Worm (Caenorhabditis elegans) whole organism, young adult: Measurements from ENCODE around the gene B0524.5.

Source experiments
- B0261.1 ChIP-seq: sonication (generic microtip); optimal IDR thresholded peaks from 2 replicates; lab custom pipeline; 2016; ENCODE audit warnings: mild to moderate bottlenecking, missing genetic modification characterization, moderate library complexity, missing compliant biosample characterization
- F33H1.4 ChIP-seq: fragments of 200-800 bp; sonication (Bioruptor generic); IDR thresholded peaks from 2 replicates; pipeline ENCODE4 v1.3.6; 2022; ENCODE audit warnings: missing genetic modification reagents, missing genetic modification characterization, missing compliant biosample characterization
- F57C9.4 ChIP-seq: sonication (generic microtip); optimal IDR thresholded peaks from 2 replicates; lab custom pipeline; 2017; ENCODE audit warnings: mild to moderate bottlenecking, missing genetic modification characterization, missing compliant biosample characterization
- K11D2.4 ChIP-seq: fragments of 200-800 bp; sonication (Bioruptor generic); IDR thresholded peaks from 2 replicates; pipeline ENCODE4 v1.3.6; 2022; ENCODE audit warnings: missing genetic modification reagents, missing genetic modification characterization, missing compliant biosample characterization
- K12H6.12 ChIP-seq: fragments of 200-800 bp; sonication (Bioruptor generic); optimal IDR thresholded peaks from 2 replicates; lab custom pipeline; 2018; ENCODE audit warnings: mild to moderate bottlenecking, missing genetic modification characterization, missing compliant biosample characterization
- Y67H2A.10 ChIP-seq: fragments of 200-800 bp; sonication (Bioruptor generic); conservative IDR thresholded peaks from 2 replicates; pipeline ENCODE4 v1.3.6; 2022; ENCODE audit warnings: missing genetic modification reagents, missing genetic modification characterization, missing compliant biosample characterization
- akir-1 ChIP-seq: fragments of 200-800 bp; sonication (Bioruptor generic); optimal IDR thresholded peaks from 2 replicates; lab custom pipeline; 2018; ENCODE audit warnings: mild to moderate bottlenecking, missing genetic modification characterization, moderate library complexity, missing compliant biosample characterization
- atf-7 ChIP-seq: sonication (generic microtip); optimal IDR thresholded peaks from 2 replicates; lab custom pipeline; 2017; ENCODE audit warnings: mild to moderate bottlenecking, missing genetic modification characterization, missing compliant biosample characterization
- cebp-1 ChIP-seq, 2 experiments: fragments of 200-800 bp in 1 of 2; sonication (Bioruptor generic) in 1 of 2; sonication (generic microtip) in 1 of 2; IDR thresholded peaks in 1 of 2; optimal IDR thresholded peaks in 1 of 2; 2 replicates each; pipeline versions ENCODE4 v1.3.6 to Lab custom; 2017 to 2022; ENCODE audit warnings: missing compliant biosample characterization in 2 of 2, missing genetic modification characterization in 2 of 2, mild to moderate bottlenecking in 1 of 2, missing genetic modification reagents in 1 of 2, moderate library complexity in 1 of 2
- ceh-100 ChIP-seq: fragments of 200-800 bp; sonication (Bioruptor generic); IDR thresholded peaks from 2 replicates; pipeline ENCODE4 v1.3.6; 2022; ENCODE audit warnings: missing genetic modification reagents, missing genetic modification characterization, missing compliant biosample characterization
- ceh-27 ChIP-seq: fragments of 200-800 bp; sonication (Bioruptor generic); optimal IDR thresholded peaks from 2 replicates; lab custom pipeline; 2018; ENCODE audit warnings: mild to moderate bottlenecking, missing genetic modification characterization, moderate library complexity, missing compliant biosample characterization
- ceh-91 ChIP-seq: fragments of 200-800 bp; sonication (Bioruptor generic); IDR thresholded peaks from 2 replicates; pipeline ENCODE4 v1.3.6; 2022; ENCODE audit warnings: missing genetic modification reagents, missing genetic modification characterization, missing compliant biosample characterization
- die-1 ChIP-seq: sonication (generic microtip); optimal IDR thresholded peaks from 2 replicates; lab custom pipeline; 2016; ENCODE audit warnings: missing genotype, mild to moderate bottlenecking, missing genetic modification characterization, missing compliant biosample characterization
- dox-1 ChIP-seq: fragments of 200-800 bp; sonication (Bioruptor generic); IDR thresholded peaks from 2 replicates; pipeline ENCODE4 v1.3.6; 2022; ENCODE audit warnings: missing genetic modification reagents, missing genetic modification characterization, missing compliant biosample characterization
- dpl-1 ChIP-seq: fragments of 150-350 bp; optimal IDR thresholded peaks from 2 replicates; lab custom pipeline; 2014; ENCODE audit warnings: missing biosample characterization, missing genetic modification reagents, missing genetic modification characterization
- ekl-4 ChIP-seq: fragments of 200-800 bp; sonication (Bioruptor generic); IDR thresholded peaks from 2 replicates; pipeline ENCODE4 v1.3.6; 2022; ENCODE audit warnings: missing genetic modification reagents, missing genetic modification characterization, missing compliant biosample characterization
- fkh-3 ChIP-seq: sonication (generic microtip); optimal IDR thresholded peaks from 2 replicates; lab custom pipeline; 2016; ENCODE audit warnings: mild to moderate bottlenecking, missing genetic modification characterization, missing compliant biosample characterization
- hmg-1.2 ChIP-seq: fragments of 200-800 bp; sonication (Bioruptor generic); IDR thresholded peaks from 2 replicates; pipeline ENCODE4 v1.3.6; 2022; ENCODE audit warnings: missing genetic modification reagents, missing genetic modification characterization, missing compliant biosample characterization
- lin-26 ChIP-seq: fragments of 200-800 bp; sonication (Bioruptor generic); IDR thresholded peaks from 2 replicates; pipeline ENCODE4 v1.3.6; 2022; ENCODE audit warnings: missing genetic modification reagents, missing genetic modification characterization, missing compliant biosample characterization
- lsl-1 ChIP-seq: fragments of 200-800 bp; sonication (Bioruptor generic); optimal IDR thresholded peaks from 2 replicates; lab custom pipeline; 2018; ENCODE audit warnings: mild to moderate bottlenecking, missing genetic modification characterization, moderate library complexity, missing compliant biosample characterization
- mes-4 ChIP-seq: sonication (generic microtip); optimal IDR thresholded peaks from 2 replicates; lab custom pipeline; 2016; ENCODE audit warnings: missing genotype, missing genetic modification characterization, missing compliant biosample characterization
- nhr-120 ChIP-seq: fragments of 200-800 bp; sonication (Bioruptor generic); IDR thresholded peaks from 2 replicates; pipeline ENCODE4 v1.3.6; 2022; ENCODE audit warnings: missing genetic modification characterization, missing compliant biosample characterization
- nhr-179 ChIP-seq: sonication (generic microtip); optimal IDR thresholded peaks from 2 replicates; lab custom pipeline; 2016; ENCODE audit warnings: mild to moderate bottlenecking, missing genetic modification characterization, missing compliant biosample characterization
- snpc-1.3 ChIP-seq: sonication (generic microtip); optimal IDR thresholded peaks from 2 replicates; lab custom pipeline; 2017; ENCODE audit warnings: missing genetic modification characterization, mild to moderate bottlenecking, missing compliant biosample characterization, antibody characterized with exemption, moderate library complexity, missing genotype, missing genetic modification reagents; ENCODE audit not compliant: insufficient read depth
- snpc-3.4 ChIP-seq: sonication (generic microtip); optimal IDR thresholded peaks from 2 replicates; lab custom pipeline; 2017; ENCODE audit warnings: missing genetic modification characterization, mild to moderate bottlenecking, missing compliant biosample characterization, antibody characterized with exemption, moderate library complexity, missing genotype, missing genetic modification reagents
- unc-130 ChIP-seq: sonication (generic microtip); optimal IDR thresholded peaks from 2 replicates; lab custom pipeline; 2016; ENCODE audit warnings: missing genetic modification reagents, missing genetic modification characterization, missing compliant biosample characterization
- zfh-2 ChIP-seq: fragments of 200-800 bp; sonication (Bioruptor generic); conservative IDR thresholded peaks from 2 replicates; pipeline ENCODE4 v1.3.6; 2022; ENCODE audit warnings: missing genetic modification reagents, missing genetic modification characterization, missing compliant biosample characterization
- zim-3 ChIP-seq: sonication (generic microtip); optimal IDR thresholded peaks from 2 replicates; lab custom pipeline; 2017; ENCODE audit warnings: mild to moderate bottlenecking, missing genetic modification characterization, moderate library complexity, missing compliant biosample characterization
- ztf-28 ChIP-seq: fragments of 200-800 bp; sonication (Bioruptor generic); IDR thresholded peaks from 2 replicates; pipeline ENCODE4 v1.3.6; 2022; ENCODE audit warnings: missing genetic modification reagents, missing genetic modification characterization, missing compliant biosample characterization
- ztf-6 ChIP-seq: fragments of 200-800 bp; sonication (Bioruptor generic); IDR thresholded peaks from 2 replicates; pipeline ENCODE4 v1.3.6; 2022; ENCODE audit warnings: missing genetic modification reagents, missing genetic modification characterization, missing compliant biosample characterization

B0524.5 gene

ce11 chrIII:1882678-1883077 lies 11.0 kb downstream of the B0524.5 start:
- TF ChIP-seq snpc-1.3 (tag; lab: Kevin White, UChicago) (no peak), nhr-120 (GFP tag; lab: Robert Waterston, UW) (no peak), snpc-3.4 (tag; lab: Kevin White, UChicago) (no peak), zfh-2 (GFP tag; lab: Robert Waterston, UW) (no peak), F57C9.4 (tag; lab: Kevin White, UChicago) (no peak), atf-7 (tag; lab: Kevin White, UChicago) (no peak), F33H1.4 (GFP tag; lab: Robert Waterston, UW) (no peak), K12H6.12 (no peak)
- TF ChIP-seq, all 124 proteins: peak for 0

DNA sequence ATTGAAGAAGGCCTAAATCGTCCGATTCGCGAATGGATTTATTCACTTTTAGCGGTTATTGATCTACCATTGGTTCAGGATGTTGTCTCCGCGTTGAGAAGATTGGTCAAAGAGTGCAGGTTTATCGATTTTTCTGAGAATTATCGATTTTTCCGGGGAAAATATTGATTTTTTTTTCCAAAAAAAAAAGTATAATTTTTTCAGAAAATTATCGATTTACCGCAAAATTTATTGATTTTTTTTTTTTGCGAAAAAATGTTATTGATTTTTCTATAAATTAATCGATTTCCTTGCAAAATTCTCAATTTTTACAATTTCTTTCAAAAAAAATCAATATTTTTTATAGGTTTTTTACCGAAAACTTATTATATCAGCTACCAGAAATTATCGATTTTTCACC lies 13.5 kb downstream of the B0524.5 start:
- TF ChIP-seq ceh-27 (GFP tag; lab: Kevin White, UChicago), result no peak
- TF ChIP-seq K11D2.4 (GFP tag; lab: Robert Waterston, UW), result no peak

ce11 chrIII:1878918-1879317 lies 14.8 kb downstream of the B0524.5 start:
- TF ChIP-seq B0261.1, result no peak
- no peak for TF ChIP-seq ekl-4 (GFP tag; lab: Robert Waterston, UW)

DNA sequence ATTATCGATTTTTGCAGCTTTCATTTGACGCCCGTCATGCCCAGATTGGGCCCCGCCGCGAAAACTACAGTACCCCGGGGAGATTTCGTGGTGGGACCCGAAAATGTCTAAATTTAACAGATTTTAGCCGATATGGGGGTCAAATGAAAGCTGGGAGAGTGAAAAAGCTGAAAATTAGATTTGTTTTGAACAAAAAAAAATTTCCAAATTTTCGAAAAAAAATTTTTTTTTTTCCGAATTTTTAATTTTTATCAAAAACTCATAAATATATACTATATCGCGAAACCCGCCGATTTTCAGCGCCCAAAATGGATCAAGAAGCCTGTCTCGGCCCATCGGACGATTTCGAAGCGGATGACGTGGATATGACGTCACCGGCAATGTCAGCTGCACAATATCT lies 15.6 kb downstream of the B0524.5 start, which contains the start of gene smi-1:
Gene smi-1, plus strand, starts transcription at position 301 of the 400 bp plus-strand sequence.
- TF ChIP-seq zfh-2 (GFP tag; lab: Robert Waterston, UW) (0 out of 2 replicates have a peak, but pooled peaks have one; percentile 18), ceh-100 (no peak), Y67H2A.10 (GFP tag; lab: Robert Waterston, UW) (no peak), die-1 (tag; lab: Kevin White, UChicago) (no peak), fkh-3 (tag; lab: Kevin White, UChicago) (no peak), ceh-27 (GFP tag; lab: Kevin White, UChicago) (no peak)

DNA sequence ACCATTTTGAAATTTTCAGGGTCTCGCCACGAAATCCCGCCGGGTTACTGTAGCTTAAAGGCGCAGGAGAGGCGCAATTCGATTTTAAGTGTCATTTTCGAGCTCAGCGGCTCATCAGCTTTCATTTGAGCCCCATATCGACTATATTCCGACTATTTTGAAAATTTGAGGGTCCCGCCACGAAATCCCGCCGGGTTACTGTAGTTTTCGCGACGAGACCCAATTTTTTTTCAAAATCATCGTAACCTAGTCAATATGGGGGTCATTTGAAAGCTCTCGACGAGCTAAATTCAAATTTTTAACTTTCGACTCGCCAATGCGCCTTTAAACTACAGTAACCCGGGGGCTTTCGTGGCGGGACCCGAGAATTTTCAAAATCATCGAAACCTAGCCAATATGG lies 16.5 kb downstream of the B0524.5 start:
- TF ChIP-seq ztf-28 (GFP tag; lab: Robert Waterston, UW) (no peak), ztf-6 (GFP tag; lab: Robert Waterston, UW) (no peak), lin-26 (GFP tag; lab: Robert Waterston, UW) (0 out of 2 replicates have a peak, but pooled peaks have one; percentile 15), F33H1.4 (GFP tag; lab: Robert Waterston, UW) (peak; percentile 69), ceh-91 (GFP tag; lab: Robert Waterston, UW) (no peak), fkh-3 (tag; lab: Kevin White, UChicago) (no peak), zim-3 (tag; lab: Kevin White, UChicago) (no peak), dox-1 (GFP tag; lab: Robert Waterston, UW) (0 out of 2 replicates have a peak, but pooled peaks have one; percentile 18), lsl-1 (peak; percentile 59), mes-4 (tag; lab: Kevin White, UChicago) (no peak), dpl-1 (GFP tag; lab: Kevin White, UChicago) (no peak), cebp-1 (GFP tag; IDR thresholded peaks at IDR 0.05; lab: Robert Waterston, UW) (no peak), cebp-1 (tag; optimal IDR thresholded peaks at IDR 0.05; lab: Kevin White, UChicago) (peak; percentile 0), unc-130 (GFP tag; lab: Kevin White, UChicago) (no peak), akir-1 (GFP tag; lab: Kevin White, UChicago) (no peak), hmg-1.2 (GFP tag; lab: Robert Waterston, UW) (0 out of 2 replicates have a peak, but pooled peaks have one; percentile 8), nhr-179 (no peak)
